Worm (Caenorhabditis elegans) whole organism, early embryonic: ENCODE results near the gene C34D4.3.

Experiments used
- B0310.2 ChIP-seq: sonication (generic microtip); optimal IDR thresholded peaks from 2 replicates; lab custom pipeline; 2016; ENCODE audit warnings: mild to moderate bottlenecking, missing genetic modification characterization, missing compliant biosample characterization
- F13C5.2 ChIP-seq: sonication (generic microtip); optimal IDR thresholded peaks from 2 replicates; lab custom pipeline; 2017; ENCODE audit warnings: mild to moderate bottlenecking, missing genetic modification characterization, inconsistent platforms, missing compliant biosample characterization
- aly-1 ChIP-seq: sonication (generic microtip); optimal IDR thresholded peaks from 2 replicates; lab custom pipeline; 2016; ENCODE audit warnings: missing genetic modification characterization, missing compliant biosample characterization
- ama-1 ChIP-seq: fragments of 150-350 bp; optimal IDR thresholded peaks from 2 replicates; lab custom pipeline; 2014
- ceh-13 ChIP-seq: fragments of 200-800 bp; sonication (Bioruptor generic); optimal IDR thresholded peaks from 2 replicates; lab custom pipeline; 2018; ENCODE audit warnings: mild to moderate bottlenecking, missing genetic modification characterization, missing compliant biosample characterization
- ceh-36 ChIP-seq: sonication (generic microtip); optimal IDR thresholded peaks from 2 replicates; lab custom pipeline; 2016; ENCODE audit warnings: missing genetic modification characterization, inconsistent platforms, missing compliant biosample characterization
- ets-7 ChIP-seq: sonication (generic microtip); optimal IDR thresholded peaks from 2 replicates; lab custom pipeline; 2016; ENCODE audit warnings: missing genotype, missing genetic modification characterization, missing compliant biosample characterization
- flt-1 ChIP-seq: fragments of 200-800 bp; sonication (Bioruptor generic); IDR thresholded peaks from 2 replicates; pipeline ENCODE4 v1.3.6; 2022; ENCODE audit warnings: missing genetic modification characterization, missing compliant biosample characterization
- hmbx-1 ChIP-seq: sonication (generic microtip); optimal IDR thresholded peaks from 2 replicates; lab custom pipeline; 2016; ENCODE audit warnings: mild to moderate bottlenecking, missing genetic modification characterization, missing compliant biosample characterization
- hmg-4 ChIP-seq: fragments of 200-800 bp; sonication (Bioruptor generic); optimal IDR thresholded peaks from 2 replicates; lab custom pipeline; 2018; ENCODE audit warnings: mild to moderate bottlenecking, missing genetic modification characterization, missing compliant biosample characterization
- hnd-1 ChIP-seq: sonication (generic microtip); optimal IDR thresholded peaks from 2 replicates; lab custom pipeline; 2016; ENCODE audit warnings: missing genetic modification characterization, missing compliant biosample characterization
- pes-1 ChIP-seq: fragments of 200-800 bp; sonication (Bioruptor generic); IDR thresholded peaks from 2 replicates; pipeline ENCODE4 v1.3.6; 2022; ENCODE audit warnings: missing genetic modification reagents, missing genetic modification characterization, missing compliant biosample characterization
- scrt-1 ChIP-seq: fragments of 200-800 bp; sonication (Bioruptor generic); IDR thresholded peaks from 2 replicates; pipeline ENCODE4 v1.3.6; 2022; ENCODE audit warnings: missing genetic modification characterization, missing compliant biosample characterization
- sea-1 ChIP-seq: fragments of 200-800 bp; sonication (Bioruptor generic); conservative IDR thresholded peaks from 2 replicates; pipeline ENCODE4 v1.3.6; 2022; ENCODE audit warnings: missing genetic modification characterization, missing compliant biosample characterization
- tbx-11 ChIP-seq: fragments of 200-800 bp; sonication (Bioruptor generic); IDR thresholded peaks from 2 replicates; pipeline ENCODE4 v1.3.6; 2022; ENCODE audit warnings: missing genetic modification characterization, missing compliant biosample characterization
- tbx-37 ChIP-seq: fragments of 200-800 bp; sonication (Bioruptor generic); conservative IDR thresholded peaks from 2 replicates; pipeline ENCODE4 v1.3.6; 2022; ENCODE audit warnings: missing genetic modification reagents, missing genetic modification characterization, missing compliant biosample characterization
- tra-4 ChIP-seq: sonication (generic microtip); optimal IDR thresholded peaks from 2 replicates; lab custom pipeline; 2017; ENCODE audit warnings: missing genetic modification characterization, missing compliant biosample characterization

C34D4.3 gene

ce11 chrIV:7176887-7177286, 23.4 kb downstream of the C34D4.3 start, which contains the start of gene str-44:
str-44 (plus strand) TSS chrIV:7177187.
- TF ChIP-seq tra-4 (tag; lab: Kevin White, UChicago) (no peak), sea-1 (GFP tag; lab: Robert Waterston, UW) (no peak), ets-7 (tag; lab: Kevin White, UChicago) (no peak), pes-1 (no peak), ama-1 (lab: Kevin White, UChicago) (no peak), flt-1 (GFP tag; lab: Robert Waterston, UW) (no peak), F13C5.2 (no peak), tbx-11 (GFP tag; lab: Robert Waterston, UW) (no peak), scrt-1 (GFP tag; lab: Robert Waterston, UW) (no peak)

- TF ChIP-seq hnd-1 (tag; lab: Kevin White, UChicago) (no peak), hmg-4 (GFP tag; lab: Kevin White, UChicago) (no peak)
Observed at ce11 chrIV:7178942-7179341, 25.5 kb downstream of the C34D4.3 start, which contains the start of gene C42D4.3. C42D4.3 (plus strand) TSS chrIV:7179239.

- TF ChIP-seq scrt-1 (GFP tag; lab: Robert Waterston, UW) (no peak), hmbx-1 (tag; lab: Kevin White, UChicago) (no peak), F13C5.2 (no peak), ama-1 (lab: Kevin White, UChicago) (no peak), hmg-4 (GFP tag; lab: Kevin White, UChicago) (no peak), sea-1 (GFP tag; lab: Robert Waterston, UW) (no peak), aly-1 (tag; lab: Kevin White, UChicago) (no peak), ceh-36 (tag; lab: Kevin White, UChicago) (no peak), tbx-11 (GFP tag; lab: Robert Waterston, UW) (no peak), tra-4 (tag; lab: Kevin White, UChicago) (no peak), tbx-37 (GFP tag; lab: Robert Waterston, UW) (no peak), flt-1 (GFP tag; lab: Robert Waterston, UW) (no peak)
Observed at ce11 chrIV:7180304-7180703, 26.8 kb downstream of the C34D4.3 start, which contains the start of gene cest-10. cest-10 (plus strand) TSS chrIV:7180557.

- TF ChIP-seq sea-1 (GFP tag; lab: Robert Waterston, UW) = no peak
- TF ChIP-seq hmg-4 (GFP tag; lab: Kevin White, UChicago) = no peak
- no peak for TF ChIP-seq tbx-11 (GFP tag; lab: Robert Waterston, UW)
- no peak for TF ChIP-seq tra-4 (tag; lab: Kevin White, UChicago)
- no peak for TF ChIP-seq B0310.2 (tag; lab: Kevin White, UChicago)
Observed at ce11 chrIV:7182818-7183217, 29.4 kb downstream of the C34D4.3 start.

- no peak for TF ChIP-seq ceh-36 (tag; lab: Kevin White, UChicago)
- TF ChIP-seq tra-4 (tag; lab: Kevin White, UChicago) = no peak
- no peak for TF ChIP-seq scrt-1 (GFP tag; lab: Robert Waterston, UW)
- TF ChIP-seq ceh-13 (GFP tag; lab: Kevin White, UChicago) = no peak
- TF ChIP-seq B0310.2 (tag; lab: Kevin White, UChicago) = no peak
- TF ChIP-seq pes-1 = no peak
- TF ChIP-seq sea-1 (GFP tag; lab: Robert Waterston, UW) = no peak
- TF ChIP-seq flt-1 (GFP tag; lab: Robert Waterston, UW) = no peak
- TF ChIP-seq tbx-37 (GFP tag; lab: Robert Waterston, UW) = no peak
- TF ChIP-seq F13C5.2 = no peak
- no peak for TF ChIP-seq hmbx-1 (tag; lab: Kevin White, UChicago)
- TF ChIP-seq hmg-4 (GFP tag; lab: Kevin White, UChicago) = no peak
- TF ChIP-seq ets-7 (tag; lab: Kevin White, UChicago) = no peak
- TF ChIP-seq ama-1 (lab: Kevin White, UChicago) = no peak
- TF ChIP-seq aly-1 (tag; lab: Kevin White, UChicago) = no peak
- TF ChIP-seq tbx-11 (GFP tag; lab: Robert Waterston, UW) = no peak
- TF ChIP-seq hnd-1 (tag; lab: Kevin White, UChicago) = no peak
Observed at ce11 chrIV:7184597-7184996, 31.1 kb downstream of the C34D4.3 start, which contains the start of gene clec-179. clec-179 (minus strand) TSS chrIV:7184697.

- TF ChIP-seq tbx-37 (GFP tag; lab: Robert Waterston, UW) (no peak), pes-1 (no peak), hmg-4 (GFP tag; lab: Kevin White, UChicago) (no peak), tbx-11 (GFP tag; lab: Robert Waterston, UW) (no peak), ceh-13 (GFP tag; lab: Kevin White, UChicago) (no peak), aly-1 (tag; lab: Kevin White, UChicago) (no peak), hmbx-1 (tag; lab: Kevin White, UChicago) (no peak), tra-4 (tag; lab: Kevin White, UChicago) (no peak), scrt-1 (GFP tag; lab: Robert Waterston, UW) (no peak), sea-1 (GFP tag; lab: Robert Waterston, UW) (no peak), B0310.2 (tag; lab: Kevin White, UChicago) (no peak), ceh-36 (tag; lab: Kevin White, UChicago) (no peak), F13C5.2 (no peak)
Observed at ce11 chrIV:7186756-7187155, 33.3 kb downstream of the C34D4.3 start, which contains the start of gene str-249. str-249 (minus strand) TSS chrIV:7186856.

- TF ChIP-seq tra-4 (tag; lab: Kevin White, UChicago) (no peak), pes-1 (no peak), tbx-37 (GFP tag; lab: Robert Waterston, UW) (no peak)
Observed at ce11 chrIV:7188030-7188429, 34.6 kb downstream of the C34D4.3 start, which contains the start of gene C42D4.13. C42D4.13 (minus strand) TSS chrIV:7188130.
